Worm (Caenorhabditis elegans): Measurements from ENCODE around the gene hut-1.
A peak's percentile ranks its signal among the peaks of the same experiment; 100 is the strongest.

DNA sequence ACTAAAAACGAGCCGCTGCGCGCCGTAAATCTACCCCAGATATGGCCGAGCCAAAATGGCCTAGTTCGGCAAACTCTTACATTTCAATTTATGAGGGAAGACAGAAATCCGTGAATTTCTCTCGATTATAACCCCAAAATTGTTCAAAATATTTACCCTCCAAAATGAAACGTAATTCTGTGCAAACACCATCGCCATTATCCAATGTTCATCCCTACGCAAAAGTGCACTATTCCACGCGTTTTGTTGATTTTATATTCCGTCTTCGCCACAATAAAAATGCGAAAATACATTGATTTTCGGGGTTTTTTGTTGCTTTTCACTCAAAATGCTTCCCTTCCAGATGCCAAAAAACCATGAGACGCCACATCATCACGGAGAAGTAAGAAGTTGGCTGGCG lies at the start of gene hut-1:
- TF ChIP-seq lin-15B (tag; optimal IDR thresholded peaks at IDR 0.05) (no peak), nhr-90 (tag; optimal IDR thresholded peaks at IDR 0.05; ENCODE audit: poor library complexity) (no peak), pag-3 (tag; optimal IDR thresholded peaks at IDR 0.05; ENCODE audit: borderline replicate concordance, insufficient read depth) (no peak), aha-1 (tag; optimal IDR thresholded peaks at IDR 0.05) (no peak), lin-13 (GFP tag; optimal IDR thresholded peaks at IDR 0.05) (no peak), fkh-10 (GFP tag; optimal IDR thresholded peaks at IDR 0.05) (no peak), snpc-4 (tag; optimal IDR thresholded peaks at IDR 0.05) (no peak), fkh-4 (tag; optimal IDR thresholded peaks at IDR 0.05; ENCODE audit: borderline replicate concordance) (no peak), tbx-2 (tag; optimal IDR thresholded peaks at IDR 0.05) (peak; percentile 29), ceh-90 (tag; optimal IDR thresholded peaks at IDR 0.05) (no peak), ceh-8 (GFP tag; optimal IDR thresholded peaks at IDR 0.05) (no peak), ztf-11 (tag; optimal IDR thresholded peaks at IDR 0.05) (no peak), fkh-8 (tag; optimal IDR thresholded peaks at IDR 0.05) (no peak)
